Fruit fly (Drosophila melanogaster) whole organism, wandering third instar larva: ENCODE results near the gene cysu.

ENCODE experiments used
- Abd-B ChIP-seq: fragments of >200 bp; optimal IDR thresholded peaks from 2 replicates; lab custom pipeline; 2017; ENCODE audit warnings: missing biosample characterization, missing genetic modification characterization
- Hnf4 ChIP-seq: fragments of 200-800 bp; sonication (Bioruptor generic); optimal IDR thresholded peaks from 2 replicates; lab custom pipeline; 2016; ENCODE audit warnings: missing biosample characterization, mild to moderate bottlenecking, missing genetic modification characterization
- Hr78 ChIP-seq: fragments of >200 bp; optimal IDR thresholded peaks from 2 replicates; lab custom pipeline; 2017; ENCODE audit warnings: missing biosample characterization, missing genetic modification characterization
- Jra ChIP-seq: sonication (Bioruptor generic); optimal IDR thresholded peaks from 2 replicates; lab custom pipeline; 2016; ENCODE audit warnings: missing biosample characterization, missing genetic modification characterization
- Myc ChIP-seq: fragments of >200 bp; optimal IDR thresholded peaks from 2 replicates; lab custom pipeline; 2017
- OdsH ChIP-seq: fragments of 200-800 bp; sonication (Bioruptor generic); optimal IDR thresholded peaks from 2 replicates; lab custom pipeline; 2016; ENCODE audit warnings: missing biosample characterization, mild to moderate bottlenecking, missing genetic modification characterization
- br ChIP-seq: fragments of 200-800 bp; sonication (Bioruptor generic); optimal IDR thresholded peaks from 2 replicates; lab custom pipeline; 2016; ENCODE audit warnings: missing biosample characterization, missing genetic modification characterization
- brk ChIP-seq: fragments of 200-800 bp; sonication (Bioruptor generic); optimal IDR thresholded peaks from 2 replicates; lab custom pipeline; 2016; ENCODE audit warnings: missing biosample characterization, mild to moderate bottlenecking, missing genetic modification characterization
- lola ChIP-seq: fragments of >200 bp; optimal IDR thresholded peaks from 2 replicates; lab custom pipeline; 2017; ENCODE audit warnings: missing biosample characterization, missing genetic modification characterization
- pan ChIP-seq: fragments of >200 bp; optimal IDR thresholded peaks from 2 replicates; lab custom pipeline; 2017
- usp ChIP-seq: fragments of >200 bp; optimal IDR thresholded peaks from 2 replicates; lab custom pipeline; 2017; ENCODE audit warnings: missing biosample characterization, missing genetic modification characterization

DNA sequence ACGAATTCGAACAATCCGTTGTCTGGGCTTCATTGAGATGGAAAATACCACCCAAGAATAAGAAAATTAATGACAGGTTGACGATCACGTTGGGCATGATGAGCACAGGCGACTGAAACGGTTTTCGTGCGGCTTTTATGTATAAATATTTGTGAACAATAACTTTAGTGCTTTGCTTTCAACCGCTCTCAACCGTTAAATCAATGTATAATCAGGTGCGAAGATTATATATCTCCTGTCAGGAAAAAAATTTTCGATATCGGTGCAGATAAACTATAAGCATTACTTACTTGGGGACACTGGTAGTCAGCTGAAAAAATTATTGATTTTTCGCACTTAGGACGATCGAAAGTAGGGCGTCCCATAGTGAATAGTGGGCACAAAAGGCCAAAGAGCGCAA, 20.6 kb upstream of the cysu start, which contains the start of gene CG42823:
- TF ChIP-seq Abd-B, result no peak
- TF ChIP-seq brk (GFP tag; lab: Kevin White, UChicago), result no peak
- TF ChIP-seq pan (lab: Kevin White, UChicago), result no peak
- TF ChIP-seq usp (GFP tag; lab: Kevin White, UChicago), result no peak
- TF ChIP-seq Hr78 (GFP tag; lab: Kevin White, UChicago), result no peak
- TF ChIP-seq OdsH, result no peak
- TF ChIP-seq lola, result no peak
- TF ChIP-seq br (GFP tag; lab: Kevin White, UChicago), result no peak
- TF ChIP-seq Jra, result no peak
- TF ChIP-seq Hnf4 (GFP tag; lab: Kevin White, UChicago), result no peak
- no peak for TF ChIP-seq Myc (lab: Kevin White, UChicago)
